Worm (Caenorhabditis elegans) whole organism, L1 larva: ENCODE data around the gene T25E12.14.
A peak's percentile ranks its signal among the peaks of the same experiment; 100 is the strongest.

Experiments
- C04F5.9 ChIP-seq: sonication (generic microtip); optimal IDR thresholded peaks from 2 replicates; lab custom pipeline; 2016; ENCODE audit warnings: missing genetic modification characterization, missing compliant biosample characterization
- alr-1 ChIP-seq: fragments of 200-800 bp; sonication (Bioruptor generic); optimal IDR thresholded peaks from 2 replicates; lab custom pipeline; 2018; ENCODE audit warnings: borderline replicate concordance, mild to moderate bottlenecking, missing genetic modification characterization, missing compliant biosample characterization
- ceh-8 ChIP-seq: fragments of 200-800 bp; sonication (Bioruptor generic); optimal IDR thresholded peaks from 2 replicates; lab custom pipeline; 2018; ENCODE audit warnings: mild to moderate bottlenecking, missing genetic modification characterization, moderate library complexity, missing compliant biosample characterization
- dsc-1 ChIP-seq: sonication (generic microtip); optimal IDR thresholded peaks from 2 replicates; lab custom pipeline; 2016; ENCODE audit warnings: mild to moderate bottlenecking, missing genetic modification characterization, missing compliant biosample characterization
- efl-1 ChIP-seq, 4 experiments: fragments of 150-350 bp; optimal IDR thresholded peaks in 3 of 4; peaks in 1 of 4; 1 replicate in 1 of 4; 2 replicates in 3 of 4; lab custom pipeline; 2014; ENCODE audit warnings: missing biosample characterization in 2 of 4, missing genetic modification characterization in 2 of 4, missing genetic modification reagents in 2 of 4
- efl-3 ChIP-seq: fragments of 200-800 bp; sonication (Bioruptor generic); optimal IDR thresholded peaks from 2 replicates; lab custom pipeline; 2018; ENCODE audit warnings: mild to moderate bottlenecking, missing genetic modification characterization, missing compliant biosample characterization
- egl-13 ChIP-seq: sonication (generic microtip); optimal IDR thresholded peaks from 2 replicates; lab custom pipeline; 2016; ENCODE audit warnings: missing genotype, missing genetic modification reagents, missing genetic modification characterization, missing compliant biosample characterization
- fkh-4 ChIP-seq: sonication (generic microtip); optimal IDR thresholded peaks from 2 replicates; lab custom pipeline; 2016; ENCODE audit warnings: missing compliant biosample characterization, missing genetic modification characterization, borderline replicate concordance
- fkh-8 ChIP-seq: sonication (generic microtip); optimal IDR thresholded peaks from 2 replicates; lab custom pipeline; 2016; ENCODE audit warnings: mild to moderate bottlenecking, missing genetic modification characterization, missing compliant biosample characterization
- fos-1 ChIP-seq: fragments of 150-350 bp; optimal IDR thresholded peaks from 2 replicates; lab custom pipeline; 2014; ENCODE audit warnings: missing biosample characterization, missing genetic modification characterization
- hlh-17 ChIP-seq: fragments of 200-800 bp; sonication (Bioruptor generic); optimal IDR thresholded peaks from 2 replicates; lab custom pipeline; 2018; ENCODE audit warnings: missing genetic modification characterization, mild to moderate bottlenecking, missing compliant biosample characterization, moderate library complexity, borderline replicate concordance
- hlh-4 ChIP-seq: sonication (generic microtip); optimal IDR thresholded peaks from 2 replicates; lab custom pipeline; 2016; ENCODE audit warnings: mild to moderate bottlenecking, missing genetic modification characterization, missing compliant biosample characterization
- irx-1 ChIP-seq: sonication (generic microtip); optimal IDR thresholded peaks from 2 replicates; lab custom pipeline; 2016; ENCODE audit warnings: missing genetic modification characterization, missing compliant biosample characterization
- isw-1 ChIP-seq: fragments of 200-800 bp; sonication (Bioruptor generic); IDR thresholded peaks from 2 replicates; pipeline ENCODE4 v1.3.6; 2022; ENCODE audit warnings: missing genetic modification characterization, missing compliant biosample characterization
- jun-1 ChIP-seq: fragments of 150-350 bp; optimal IDR thresholded peaks from 2 replicates; lab custom pipeline; 2014; ENCODE audit warnings: missing biosample characterization, missing genetic modification reagents, missing genetic modification characterization
- lin-13 ChIP-seq: fragments of 150-350 bp; optimal IDR thresholded peaks from 2 replicates; lab custom pipeline; 2014; ENCODE audit warnings: missing biosample characterization, missing genetic modification reagents, missing genetic modification characterization
- lin-14 ChIP-seq: fragments of 200-800 bp; sonication (Bioruptor generic); optimal IDR thresholded peaks from 2 replicates; lab custom pipeline; 2018; ENCODE audit warnings: mild to moderate bottlenecking, missing genetic modification characterization, moderate library complexity, missing compliant biosample characterization
- lin-15B ChIP-seq: fragments of 150-350 bp; sonication (generic microtip); optimal IDR thresholded peaks from 3 replicates; lab custom pipeline; 2014; ENCODE audit warnings: missing biosample characterization, missing genetic modification characterization
- mdl-1 ChIP-seq, 2 experiments: fragments of 150-350 bp; optimal IDR thresholded peaks; 2 replicates each; lab custom pipeline; 2014 to 2017; ENCODE audit warnings: missing biosample characterization in 2 of 2, missing genetic modification characterization in 2 of 2, inconsistent platforms in 1 of 2
- mep-1 ChIP-seq: fragments of 150-350 bp; optimal IDR thresholded peaks from 2 replicates; lab custom pipeline; 2014; ENCODE audit warnings: missing biosample characterization, missing genetic modification characterization
- nhr-12 ChIP-seq: sonication (generic microtip); optimal IDR thresholded peaks from 2 replicates; lab custom pipeline; 2017; ENCODE audit warnings: missing biosample characterization, missing genetic modification characterization
- nhr-20 ChIP-seq: sonication (generic microtip); optimal IDR thresholded peaks from 2 replicates; lab custom pipeline; 2016; ENCODE audit warnings: mild to moderate bottlenecking, missing genetic modification characterization, missing compliant biosample characterization
- nhr-76 ChIP-seq: sonication (generic microtip); optimal IDR thresholded peaks from 2 replicates; lab custom pipeline; 2017; ENCODE audit warnings: missing biosample characterization, missing genetic modification characterization
- nhr-85 ChIP-seq: sonication (generic microtip); peaks from one replicate; lab custom pipeline; 2016; ENCODE audit warnings: missing genetic modification characterization, inconsistent platforms, missing compliant biosample characterization
- nhr-90 ChIP-seq: sonication (generic microtip); optimal IDR thresholded peaks from 2 replicates; lab custom pipeline; 2016; ENCODE audit warnings: mild to moderate bottlenecking, missing genetic modification characterization, missing compliant biosample characterization; ENCODE audit not compliant: poor library complexity
- pax-3 ChIP-seq: fragments of 200-800 bp; sonication (Bioruptor generic); optimal IDR thresholded peaks from 2 replicates; lab custom pipeline; 2018; ENCODE audit warnings: mild to moderate bottlenecking, missing genetic modification characterization, moderate library complexity, missing compliant biosample characterization
- snu-23 ChIP-seq: sonication (generic microtip); optimal IDR thresholded peaks from 2 replicates; lab custom pipeline; 2016; ENCODE audit warnings: missing genetic modification characterization, missing compliant biosample characterization
- sox-4 ChIP-seq: sonication (generic microtip); optimal IDR thresholded peaks from 2 replicates; lab custom pipeline; 2016; ENCODE audit warnings: missing genetic modification characterization, missing compliant biosample characterization
- unc-30 ChIP-seq: sonication (generic microtip); optimal IDR thresholded peaks from 2 replicates; lab custom pipeline; 2017; ENCODE audit warnings: missing biosample characterization, missing genetic modification characterization
- unc-86 ChIP-seq: sonication (generic microtip); optimal IDR thresholded peaks from 2 replicates; lab custom pipeline; 2016; ENCODE audit warnings: missing genetic modification characterization, missing compliant biosample characterization
- unc-98 ChIP-seq: fragments of 200-800 bp; sonication (Bioruptor generic); IDR thresholded peaks from 2 replicates; pipeline ENCODE4 v1.3.6; 2022; ENCODE audit warnings: missing genetic modification characterization, missing compliant biosample characterization
- zag-1 ChIP-seq: fragments of 150-350 bp; optimal IDR thresholded peaks from 2 replicates; lab custom pipeline; 2014; ENCODE audit warnings: missing biosample characterization, missing genetic modification characterization
- ztf-11 ChIP-seq, 2 experiments: sonication (generic microtip); optimal IDR thresholded peaks; 2 replicates each; lab custom pipeline; 2016 to 2017; ENCODE audit warnings: missing genetic modification characterization in 2 of 2, missing biosample characterization in 1 of 2, missing compliant biosample characterization in 1 of 2

T25E12.14 gene

DNA sequence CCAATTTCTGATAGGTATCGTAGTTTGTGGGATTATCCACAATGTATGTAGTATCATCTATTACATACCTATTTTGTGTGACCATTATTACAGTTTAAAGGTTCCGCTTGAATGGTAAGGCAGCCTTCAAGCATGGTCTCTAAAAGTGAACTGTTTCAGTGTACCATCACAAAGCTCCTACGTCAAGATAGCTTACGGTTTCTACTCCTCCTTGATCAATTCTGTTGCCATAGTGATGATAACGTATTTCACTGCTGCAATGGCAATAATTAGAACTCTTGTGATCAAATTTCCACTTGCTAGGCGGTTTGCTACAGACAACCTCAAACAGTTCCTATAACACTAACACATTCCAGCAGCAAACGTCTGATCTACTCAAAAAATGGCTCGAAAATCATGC lies 43.7 kb upstream of the T25E12.14 start:
- no peak for TF ChIP-seq fos-1 (tag; lab: Kevin White, UChicago)
- no peak for TF ChIP-seq efl-3 (GFP tag; lab: Kevin White, UChicago)
- TF ChIP-seq lin-15B, result no peak
- TF ChIP-seq hlh-17, result no peak
- TF ChIP-seq irx-1 (tag; lab: Kevin White, UChicago), result no peak
- no peak for TF ChIP-seq unc-30
- TF ChIP-seq zag-1 (tag; lab: Kevin White, UChicago), result no peak
- no peak for TF ChIP-seq lin-14 (GFP tag; lab: Kevin White, UChicago)

DNA sequence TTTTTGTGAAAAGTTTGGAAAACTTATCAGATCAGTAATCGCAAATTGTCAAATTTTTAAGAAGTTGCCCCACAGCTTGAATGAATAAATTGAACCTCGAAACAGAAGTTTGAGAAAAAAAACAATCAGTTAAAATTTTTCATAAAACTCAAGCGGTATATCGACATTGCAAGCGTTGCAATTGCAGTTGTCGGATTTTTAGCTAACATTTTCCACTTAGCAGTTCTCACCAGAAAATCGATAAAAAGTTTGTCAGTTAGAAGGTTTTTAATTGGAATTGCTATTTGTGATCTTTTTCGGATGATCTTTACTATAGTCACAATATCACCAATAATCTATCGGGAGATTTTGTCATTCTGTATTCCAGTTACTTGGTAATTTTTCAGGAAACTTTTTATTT lies 41.3 kb upstream of the T25E12.14 start, which contains the start of gene srw-43:
TSS of gene srw-43 (plus strand) at position 301 of the 400 bp plus-strand sequence.
- no peak for TF ChIP-seq mep-1
- TF ChIP-seq, all 84 proteins: peak for 0

DNA sequence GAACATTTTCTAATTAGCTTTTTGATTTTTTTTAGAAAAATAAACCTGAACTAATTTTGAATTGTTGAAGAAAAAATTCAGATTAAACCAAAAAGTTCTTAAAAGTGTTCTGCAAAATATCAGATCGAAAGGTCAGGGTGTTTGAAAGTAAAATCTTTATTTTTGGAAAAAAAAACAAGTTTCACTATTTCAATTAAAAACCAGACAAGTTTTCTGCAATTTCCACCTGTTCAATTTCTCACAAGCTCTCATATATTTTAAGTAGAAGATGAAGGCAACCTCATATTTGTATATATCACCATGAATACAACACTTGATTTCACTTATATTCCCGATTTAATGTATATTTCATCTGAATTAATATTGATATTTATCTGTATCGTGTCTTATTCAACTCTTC lies 39.8 kb upstream of the T25E12.14 start, which contains the start of gene srz-102:
TSS of gene srz-102 (plus strand) at position 301 of the 400 bp plus-strand sequence.
- no peak for TF ChIP-seq snu-23 (GFP tag; lab: Kevin White, UChicago)
- TF ChIP-seq C04F5.9 (tag; lab: Kevin White, UChicago), result no peak
- TF ChIP-seq unc-98, result no peak
- no peak for TF ChIP-seq dsc-1

DNA sequence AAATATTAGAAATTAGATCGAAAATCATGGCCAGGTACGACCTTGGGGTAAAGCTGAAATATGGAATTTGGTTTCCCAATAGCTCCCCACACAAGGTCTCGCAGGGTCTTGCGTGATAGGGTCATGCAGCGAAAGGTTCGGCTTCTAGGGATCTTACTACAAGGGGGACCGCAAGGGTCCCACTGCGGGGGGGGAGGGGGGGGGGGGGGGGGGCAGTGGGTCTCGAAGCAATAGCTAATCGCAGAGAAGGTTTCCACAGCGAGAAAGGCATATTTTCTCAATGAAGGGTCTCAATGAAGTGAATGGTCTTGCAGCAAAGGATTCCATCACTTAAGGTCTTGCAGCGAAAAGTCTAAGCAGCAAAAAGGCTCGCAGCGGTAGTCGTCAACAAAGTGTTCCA lies 34.0 kb upstream of the T25E12.14 start:
- TF ChIP-seq mdl-1 (tag; optimal IDR thresholded peaks at IDR 0.05; lab: Kevin White, UChicago) (no peak), ztf-11 (tag; optimal IDR thresholded peaks at IDR 0.05; lab: Kevin White, UChicago) (no peak), ceh-8 (GFP tag; lab: Kevin White, UChicago) (peak; percentile 56)

DNA sequence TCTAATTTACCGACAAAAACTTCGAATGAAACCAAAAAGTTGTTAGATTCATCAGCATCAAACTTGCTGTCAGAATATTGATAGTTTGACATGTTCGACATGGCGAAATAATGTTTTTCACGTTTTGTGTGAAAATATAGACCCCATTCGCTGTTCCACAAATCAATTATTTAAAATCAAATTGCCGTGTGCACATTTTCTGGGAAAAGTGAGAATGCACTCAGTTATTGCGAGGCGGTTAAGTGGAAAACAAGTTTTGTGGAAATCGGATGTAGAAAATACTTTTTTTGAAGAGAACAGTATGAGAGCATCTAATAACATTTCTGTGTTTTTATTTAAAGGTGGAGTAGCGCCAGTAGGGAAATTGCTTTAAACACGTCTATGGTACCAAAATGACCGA lies 33.3 kb upstream of the T25E12.14 start, which contains the start of gene srw-42:
TSS of gene srw-42 (minus strand) at position 101 of the 400 bp plus-strand sequence.
- no peak for TF ChIP-seq nhr-12
- no peak for TF ChIP-seq lin-13 (GFP tag; lab: Kevin White, UChicago)
- TF ChIP-seq nhr-90 (tag; lab: Kevin White, UChicago), result no peak
- TF ChIP-seq nhr-85 (tag; lab: Kevin White, UChicago), result no peak
- no peak for TF ChIP-seq alr-1
- no peak for TF ChIP-seq nhr-20 (tag; lab: Kevin White, UChicago)
- TF ChIP-seq hlh-4 (tag; lab: Kevin White, UChicago), result no peak
- no peak for TF ChIP-seq unc-86
- no peak for TF ChIP-seq fos-1 (tag; lab: Kevin White, UChicago)
- TF ChIP-seq isw-1 (GFP tag; lab: Robert Waterston, UW), result no peak
- no peak for TF ChIP-seq efl-1 (optimal IDR thresholded peaks at IDR 0.05; lab: Kevin White, UChicago)
- TF ChIP-seq efl-1 (GFP tag; optimal IDR thresholded peaks at IDR 0.05 in 1 of 2; lab: Kevin White, UChicago), result no peak
- no peak for TF ChIP-seq fkh-8
- no peak for TF ChIP-seq nhr-76
- no peak for TF ChIP-seq fkh-4
- no peak for TF ChIP-seq sox-4 (tag; lab: Kevin White, UChicago)
- no peak for TF ChIP-seq egl-13 (tag; lab: Kevin White, UChicago)

DNA sequence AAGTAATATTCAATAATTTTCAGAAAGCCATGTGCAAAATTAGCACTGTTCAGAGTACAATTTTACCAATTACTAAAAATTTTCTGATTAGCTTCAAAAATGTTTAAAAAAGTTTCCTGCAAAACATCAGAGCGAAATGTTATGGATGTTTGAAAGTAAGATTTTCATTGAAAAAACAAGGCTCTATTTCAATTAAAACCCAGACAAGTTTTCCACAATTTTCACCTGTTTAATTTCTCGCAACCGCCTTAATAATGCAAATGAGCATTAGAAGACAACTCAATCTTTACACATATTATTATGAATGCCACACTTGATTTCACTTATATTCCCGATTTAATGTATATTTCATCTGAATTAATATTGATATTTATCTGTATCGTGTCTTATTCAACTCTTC lies 32.5 kb upstream of the T25E12.14 start, which contains the start of gene srz-101:
TSS of gene srz-101 (plus strand) at position 301 of the 400 bp plus-strand sequence.
- TF ChIP-seq jun-1 (tag; lab: Kevin White, UChicago) (no peak), pax-3 (tag; lab: Kevin White, UChicago) (no peak)
